Worm (Caenorhabditis elegans) whole organism, late embryonic: ENCODE results near the gene ZC416.2.

Source experiments
- fkh-6 ChIP-seq: sonication (generic microtip); optimal IDR thresholded peaks from 2 replicates; lab custom pipeline; 2016; ENCODE audit warnings: missing genetic modification characterization, missing compliant biosample characterization
- pax-1 ChIP-seq: fragments of 150-350 bp; optimal IDR thresholded peaks from 2 replicates; lab custom pipeline; 2014; ENCODE audit warnings: missing biosample characterization, missing genetic modification characterization

ce11 chrIV:3599958-3600357 lies 33.5 kb upstream of the ZC416.2 start, which contains the start of gene Y37E11B.7:
- TF ChIP-seq pax-1 (tag; lab: Kevin White, UChicago): no peak
- TF ChIP-seq fkh-6 (tag; lab: Kevin White, UChicago): no peak
